Fruit fly (Drosophila melanogaster) whole organism, wandering third instar larva: Measurements from ENCODE around the gene CG12009.

ENCODE experiments used
- Abd-B ChIP-seq: fragments of >200 bp; optimal IDR thresholded peaks from 2 replicates; lab custom pipeline; 2017; ENCODE audit warnings: missing biosample characterization, missing genetic modification characterization
- Dfd ChIP-seq: fragments of >200 bp; optimal IDR thresholded peaks from 2 replicates; lab custom pipeline; 2017; ENCODE audit warnings: missing biosample characterization, missing genetic modification characterization
- N ChIP-seq: fragments of >200 bp; optimal IDR thresholded peaks from 2 replicates; lab custom pipeline; 2018; ENCODE audit warnings: missing biosample characterization, missing external identifiers, missing genetic modification characterization
- Vsx2 ChIP-seq: fragments of 200-300, 225-300 bp; sonication (Bioruptor generic); optimal IDR thresholded peaks from 2 replicates; lab custom pipeline; 2018; ENCODE audit warnings: missing biosample characterization, missing genetic modification characterization; ENCODE audit not compliant: partially characterized antibody
- fru ChIP-seq: fragments of 200-800 bp; sonication (Bioruptor generic); optimal IDR thresholded peaks from 3 replicates; lab custom pipeline; 2016; ENCODE audit warnings: missing biosample characterization, mild to moderate bottlenecking, missing genetic modification characterization
- h ChIP-seq: fragments of 200-800 bp; sonication (Bioruptor generic); optimal IDR thresholded peaks from 3 replicates; lab custom pipeline; 2016; ENCODE audit warnings: missing biosample characterization, mild to moderate bottlenecking, missing genetic modification characterization
- jim ChIP-seq: fragments of 175-275, 200-325 bp; sonication (Bioruptor generic); optimal IDR thresholded peaks from 2 replicates; lab custom pipeline; 2016; ENCODE audit warnings: missing biosample characterization, mild to moderate bottlenecking, missing genetic modification characterization
- lola ChIP-seq: fragments of >200 bp; optimal IDR thresholded peaks from 2 replicates; lab custom pipeline; 2017; ENCODE audit warnings: missing biosample characterization, missing genetic modification characterization
- pan ChIP-seq: fragments of >200 bp; optimal IDR thresholded peaks from 2 replicates; lab custom pipeline; 2017
- psq ChIP-seq: fragments of 200-800 bp; sonication (Bioruptor generic); optimal IDR thresholded peaks from 3 replicates; lab custom pipeline; 2017; ENCODE audit warnings: missing biosample characterization, mild to moderate bottlenecking, missing genetic modification characterization, moderate library complexity
- usp ChIP-seq: fragments of >200 bp; optimal IDR thresholded peaks from 2 replicates; lab custom pipeline; 2017; ENCODE audit warnings: missing biosample characterization, missing genetic modification characterization

DNA sequence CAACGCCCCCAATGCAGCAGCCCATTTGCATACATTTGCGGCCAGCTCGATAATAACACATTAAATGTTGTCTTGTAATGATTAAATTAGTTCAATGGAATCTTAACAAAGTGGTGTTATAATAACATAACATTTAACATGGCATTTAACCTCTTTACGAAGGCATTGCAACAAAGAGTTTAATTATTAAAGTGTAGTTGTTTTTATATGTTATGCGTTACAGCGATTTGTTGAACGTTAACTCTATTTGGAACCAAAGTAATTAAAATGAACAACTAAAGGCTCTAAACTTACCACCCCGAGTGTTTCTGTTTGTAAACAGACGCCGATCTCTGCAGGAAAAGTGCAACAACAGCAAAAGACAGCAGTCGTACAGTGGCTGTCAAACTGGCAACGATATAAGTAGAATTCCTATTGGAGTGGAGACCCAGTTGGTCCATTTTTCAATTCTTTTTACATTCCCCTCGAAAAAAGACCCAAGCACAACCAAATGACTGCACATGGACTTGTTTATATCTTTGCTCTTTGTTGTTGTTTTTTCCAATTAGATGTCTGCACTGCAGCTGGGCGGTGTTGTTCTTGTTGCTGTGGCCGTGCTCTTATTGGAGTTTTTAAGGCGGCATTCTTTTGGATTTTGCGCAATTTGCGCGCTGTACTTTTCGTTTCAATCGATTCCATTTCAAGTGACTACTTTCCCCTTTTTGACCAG is 47.8 kb downstream of the CG12009 start:
- TF ChIP-seq fru (no peak), h (GFP tag; lab: Kevin White, UChicago) (no peak), Vsx2 (GFP tag; lab: Kevin White, UChicago) (no peak), lola (GFP tag; lab: Kevin White, UChicago) (no peak), N (GFP tag; lab: Kevin White, UChicago) (no peak), psq (GFP tag; lab: Kevin White, UChicago) (no peak), Abd-B (no peak), Dfd (no peak), pan (no peak), usp (GFP tag; lab: Kevin White, UChicago) (no peak), jim (GFP tag; lab: Kevin White, UChicago) (no peak)
